Worm (Caenorhabditis elegans): ENCODE measurements around the gene ugt-56.

- TF ChIP-seq nhr-2 (tag; optimal IDR thresholded peaks at IDR 0.05) = no peak
- no peak for TF ChIP-seq unc-39 (tag; optimal IDR thresholded peaks at IDR 0.05)
- TF ChIP-seq nhr-237 (tag; optimal IDR thresholded peaks at IDR 0.05) = no peak
- no peak for TF ChIP-seq cnd-1 (tag; optimal IDR thresholded peaks at IDR 0.05)
These were observed 38.0 kb downstream of the ugt-56 start for ce11 chrV:12296794-12297193.

All from whole organism, mixed stage, embryonic.